Fruit fly (Drosophila melanogaster): ENCODE data around the gene CG9427.
A peak's percentile ranks its signal among the peaks of the same experiment; 100 is the strongest.

The CG9427 gene

dm6 chr3R:9618331-9618730, 8.4 kb downstream of the CG9427 start (continued):
- TF ChIP-seq CG14860 (GFP tag; IDR thresholded peaks at IDR 0.05; ENCODE audit: partially characterized antibody): no peak
- TF ChIP-seq grn (GFP tag; optimal IDR thresholded peaks at IDR 0.05): no peak
- no peak for TF ChIP-seq Hey (tag; optimal IDR thresholded peaks at IDR 0.05)
- TF ChIP-seq Spps (tag; optimal IDR thresholded peaks at IDR 0.05): peak; percentile 18
- TF ChIP-seq CG16813 (GFP tag; IDR thresholded peaks at IDR 0.05; ENCODE audit: partially characterized antibody): no peak
- TF ChIP-seq lola (GFP tag; optimal IDR thresholded peaks at IDR 0.05): peak in 1 of 3 experiments; percentile 44
- no peak for TF ChIP-seq cad (GFP tag; optimal IDR thresholded peaks at IDR 0.05)
- TF ChIP-seq ro (GFP tag; IDR thresholded peaks at IDR 0.05): peak; percentile 74
- TF ChIP-seq eyg (GFP tag; optimal IDR thresholded peaks at IDR 0.05): peak; percentile 4
- TF ChIP-seq CG2199 (GFP tag; IDR thresholded peaks at IDR 0.05): 0 out of 3 replicates have a peak, but pooled peaks have one; percentile 42
- TF ChIP-seq CG9797 (GFP tag; optimal IDR thresholded peaks at IDR 0.05): no peak
- peak; percentile 62; the same call in 1 of the 2 replicates for TF ChIP-seq toy (GFP tag; IDR thresholded peaks at IDR 0.05)
- TF ChIP-seq otp (GFP tag; IDR thresholded peaks at IDR 0.05): peak; percentile 74
- peak; percentile 87 for TF ChIP-seq CG1603 (tag; optimal IDR thresholded peaks at IDR 0.05)
- TF ChIP-seq CG14441 (GFP tag; IDR thresholded peaks at IDR 0.05): peak; percentile 79
- no peak for TF ChIP-seq CG17912 (GFP tag; optimal IDR thresholded peaks at IDR 0.05)
- TF ChIP-seq chif (GFP tag; optimal IDR thresholded peaks at IDR 0.05): peak; percentile 76 to 85
- TF ChIP-seq D19B (GFP tag; optimal IDR thresholded peaks at IDR 0.05): peak; percentile 28
- TF ChIP-seq HLH4C (GFP tag; IDR thresholded peaks at IDR 0.05; ENCODE audit: partially characterized antibody): no peak
- TF ChIP-seq B-H1 (GFP tag; IDR thresholded peaks at IDR 0.05): peak; percentile 61
- peak; percentile 71 for TF ChIP-seq peb (GFP tag; IDR thresholded peaks at IDR 0.05)
- peak; percentile 76 for TF ChIP-seq CG32767 (GFP tag; IDR thresholded peaks at IDR 0.05)
- TF ChIP-seq abd-A (tag; optimal IDR thresholded peaks at IDR 0.05): no peak
- peak; percentile 22 for TF ChIP-seq tup (GFP tag; optimal IDR thresholded peaks at IDR 0.05)
- no peak for TF ChIP-seq Scr (GFP tag; IDR thresholded peaks at IDR 0.05; ENCODE audit: partially characterized antibody)
- TF ChIP-seq chm (GFP tag; IDR thresholded peaks at IDR 0.05): peak; percentile 76
- TF ChIP-seq phol (tag; optimal IDR thresholded peaks at IDR 0.05): peak; percentile 75
- no peak for TF ChIP-seq B-H2 (GFP tag; optimal IDR thresholded peaks at IDR 0.05)
- TF ChIP-seq Stat92E (GFP tag; optimal IDR thresholded peaks at IDR 0.05): no peak
- peak; percentile 66 for TF ChIP-seq CG18764 (GFP tag; optimal IDR thresholded peaks at IDR 0.05)
- TF ChIP-seq D19A (tag; optimal IDR thresholded peaks at IDR 0.05): peak; percentile 8
- TF ChIP-seq Usf (GFP tag; optimal IDR thresholded peaks at IDR 0.05): peak; percentile 9
- TF ChIP-seq MESR4 (GFP tag; optimal IDR thresholded peaks at IDR 0.05): no peak
- no peak for TF ChIP-seq hkb (optimal IDR thresholded peaks at IDR 0.05)
- TF ChIP-seq hkb (GFP tag; IDR thresholded peaks at IDR 0.05): peak; percentile 83
- TF ChIP-seq crc (GFP tag; optimal IDR thresholded peaks at IDR 0.05): peak; percentile 26
- TF ChIP-seq CG8924 (tag; optimal IDR thresholded peaks at IDR 0.05): peak; percentile 54
- TF ChIP-seq slbo (GFP tag; IDR thresholded peaks at IDR 0.05): peak; percentile 80
- peak; percentile 34 for TF ChIP-seq Bdp1 (GFP tag; optimal IDR thresholded peaks at IDR 0.05)
- TF ChIP-seq CG8281 (tag; optimal IDR thresholded peaks at IDR 0.05): peak; percentile 28
- no peak for TF ChIP-seq hth (optimal IDR thresholded peaks at IDR 0.05)
- no peak for TF ChIP-seq h (optimal IDR thresholded peaks at IDR 0.05)
- no peak for TF ChIP-seq Dp (GFP tag; optimal IDR thresholded peaks at IDR 0.05)
- peak; percentile 76 for TF ChIP-seq unpg (GFP tag; optimal IDR thresholded peaks at IDR 0.05)
- peak; percentile 34 for TF ChIP-seq odd (GFP tag; optimal IDR thresholded peaks at IDR 0.05)
- peak; percentile 31 for TF ChIP-seq salm (tag; optimal IDR thresholded peaks at IDR 0.05)
- TF ChIP-seq Deaf1 (tag; optimal IDR thresholded peaks at IDR 0.05): no peak
- TF ChIP-seq CG10565 (GFP tag; optimal IDR thresholded peaks at IDR 0.05): peak; percentile 10
- TF ChIP-seq CG7786 (GFP tag; optimal IDR thresholded peaks at IDR 0.05): peak; percentile 59
- peak; percentile 66 for TF ChIP-seq CG9727 (GFP tag; optimal IDR thresholded peaks at IDR 0.05)
- peak; percentile 41 for TF ChIP-seq CG13296 (GFP tag; optimal IDR thresholded peaks at IDR 0.05)

Measured in whole organism, embryonic.